Fruit fly (Drosophila melanogaster) whole organism, adult: ENCODE data around the gene CG7646.

ENCODE experiments used
- CG11617 ChIP-seq: fragments of 200-800 bp; sonication (Bioruptor generic); optimal IDR thresholded peaks from 2 replicates; lab custom pipeline; 2017; ENCODE audit warnings: mild to moderate bottlenecking, missing biosample characterization, missing genetic modification reagents, missing genetic modification characterization
- CG12768 ChIP-seq: fragments of 200-800 bp; sonication (Bioruptor generic); optimal IDR thresholded peaks from 2 replicates; lab custom pipeline; 2017; ENCODE audit warnings: missing biosample characterization, missing genetic modification characterization, mild to moderate bottlenecking, moderate library complexity, missing genetic modification reagents
- CG14711 ChIP-seq: fragments of 200-800 bp; sonication (Bioruptor generic); optimal IDR thresholded peaks from 2 replicates; lab custom pipeline; 2018; ENCODE audit warnings: missing biosample characterization, mild to moderate bottlenecking, missing genetic modification characterization, moderate library complexity
- CG1620 ChIP-seq: fragments of 200-800 bp; sonication (Bioruptor generic); optimal IDR thresholded peaks from 2 replicates; lab custom pipeline; 2016; ENCODE audit warnings: missing biosample characterization, missing genetic modification characterization
- CG33017 ChIP-seq: fragments of 200-800 bp; sonication (Bioruptor generic); optimal IDR thresholded peaks from 2 replicates; lab custom pipeline; 2018; ENCODE audit warnings: missing biosample characterization, mild to moderate bottlenecking, missing genetic modification characterization, moderate library complexity
- CG5204 ChIP-seq: fragments of 200-800 bp; sonication (Bioruptor generic); optimal IDR thresholded peaks from 2 replicates; lab custom pipeline; 2016; ENCODE audit warnings: missing biosample characterization, missing genetic modification characterization
- CG7045 ChIP-seq: fragments of 200-800 bp; sonication (Bioruptor generic); optimal IDR thresholded peaks from 2 replicates; lab custom pipeline; 2017; ENCODE audit warnings: missing biosample characterization, mild to moderate bottlenecking, missing genetic modification characterization
- CG7101 ChIP-seq: fragments of 200-800 bp; sonication (Bioruptor generic); optimal IDR thresholded peaks from 2 replicates; lab custom pipeline; 2018; ENCODE audit warnings: missing biosample characterization, mild to moderate bottlenecking, missing genetic modification characterization, moderate library complexity
- Clk ChIP-seq: fragments of 200-800 bp; sonication (Bioruptor generic); optimal IDR thresholded peaks from 2 replicates; lab custom pipeline; 2017; ENCODE audit warnings: missing biosample characterization, missing genetic modification characterization
- Crg-1 ChIP-seq: fragments of 200-800 bp; sonication (Bioruptor generic); optimal IDR thresholded peaks from 2 replicates; lab custom pipeline; 2016; ENCODE audit warnings: missing biosample characterization, missing genetic modification characterization
- Hr96 ChIP-seq: fragments of 200-800 bp; sonication (Bioruptor generic); optimal IDR thresholded peaks from 2 replicates; lab custom pipeline; 2016; ENCODE audit warnings: missing biosample characterization, missing genetic modification characterization
- Mnt ChIP-seq: fragments of 200-800 bp; sonication (Bioruptor generic); optimal IDR thresholded peaks from 2 replicates; lab custom pipeline; 2016; ENCODE audit warnings: missing biosample characterization, mild to moderate bottlenecking, missing genetic modification characterization
- bab1 ChIP-seq: fragments of 200-800 bp; sonication (Bioruptor generic); optimal IDR thresholded peaks from 3 replicates; lab custom pipeline; 2019; ENCODE audit warnings: missing biosample characterization, mild to moderate bottlenecking, missing genetic modification characterization, moderate library complexity
- cic ChIP-seq: fragments of 200-800 bp; sonication (Bioruptor generic); optimal IDR thresholded peaks from 2 replicates; lab custom pipeline; 2017; ENCODE audit warnings: missing biosample characterization, mild to moderate bottlenecking, missing genetic modification characterization, moderate library complexity
- cnc ChIP-seq, 2 experiments: fragments of >200 bp; optimal IDR thresholded peaks; 2 replicates each; lab custom pipeline; 2017
- kay ChIP-seq: fragments of 200-800 bp; sonication (Bioruptor generic); peaks from one replicate; lab custom pipeline; 2016; ENCODE audit warnings: missing biosample characterization, missing genetic modification characterization, borderline replicate concordance
- ovo ChIP-seq: fragments of 200-800 bp; sonication (Bioruptor generic); optimal IDR thresholded peaks from 2 replicates; lab custom pipeline; 2016; ENCODE audit warnings: missing biosample characterization, missing genetic modification characterization
- pad ChIP-seq: fragments of 200-800 bp; sonication (Bioruptor generic); optimal IDR thresholded peaks from 3 replicates; lab custom pipeline; 2017; ENCODE audit warnings: missing biosample characterization, missing genetic modification characterization, mild to moderate bottlenecking, moderate library complexity, missing genetic modification reagents
- tj ChIP-seq: fragments of 200-800 bp; sonication (Bioruptor generic); optimal IDR thresholded peaks from 3 replicates; lab custom pipeline; 2017; ENCODE audit warnings: missing biosample characterization, mild to moderate bottlenecking, missing genetic modification characterization, moderate library complexity
- toe ChIP-seq: fragments of 200-800 bp; sonication (Bioruptor generic); optimal IDR thresholded peaks from 2 replicates; lab custom pipeline; 2016; ENCODE audit warnings: missing biosample characterization, missing genetic modification characterization

The CG7646 gene

DNA sequence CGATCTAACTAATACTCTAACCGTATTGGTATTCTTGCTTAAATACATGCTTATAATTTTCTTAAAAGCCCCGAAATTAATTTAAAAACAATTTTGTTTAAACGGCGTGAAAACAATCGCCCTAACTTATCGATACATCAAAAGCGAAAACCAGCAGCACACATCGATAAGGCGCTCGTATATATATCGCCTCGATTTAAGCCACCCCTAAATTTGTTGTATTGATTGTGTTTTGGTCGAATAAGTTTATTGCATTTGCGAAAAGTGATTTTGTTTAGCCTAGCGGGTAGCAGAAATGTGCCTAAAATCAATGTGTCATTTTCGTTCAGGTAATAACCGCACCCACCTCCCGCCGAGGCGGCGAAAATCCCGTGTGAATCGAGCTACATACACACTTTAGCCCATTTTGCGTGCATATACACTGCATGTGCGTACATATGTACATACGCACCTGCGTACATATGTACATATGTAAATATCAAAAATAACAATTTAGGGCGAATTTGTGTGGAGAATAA is at the start of gene CG7646, which contains the start of gene Nca:
Gene CG7646 (plus strand): TSS at position 174 of the 518 bp plus-strand sequence.
Gene Nca (plus strand): TSS at position 174 of the 518 bp plus-strand sequence.
- TF ChIP-seq CG12768 (GFP tag; lab: Kevin White, UChicago) (no peak), cic (no peak), CG1620 (GFP tag; lab: Kevin White, UChicago) (no peak), Hr96 (GFP tag; lab: Kevin White, UChicago) (no peak), toe (peak; percentile 33), tj (GFP tag; lab: Kevin White, UChicago) (no peak), Crg-1 (GFP tag; lab: Kevin White, UChicago) (no peak), pad (GFP tag; lab: Kevin White, UChicago) (no peak), CG7045 (GFP tag; lab: Kevin White, UChicago) (no peak), kay (GFP tag; lab: Kevin White, UChicago) (peak; percentile 41), CG14711 (tag; lab: Kevin White, UChicago) (no peak), cnc (optimal IDR thresholded peaks at IDR 0.05; lab: Kevin White, UChicago) (no peak), CG11617 (no peak), Mnt (GFP tag; lab: Kevin White, UChicago) (peak; percentile 43), ovo (GFP tag; lab: Kevin White, UChicago) (no peak), CG5204 (GFP tag; lab: Kevin White, UChicago) (no peak), Clk (GFP tag; lab: Kevin White, UChicago) (no peak), CG33017 (no peak), CG7101 (no peak), bab1 (GFP tag; lab: Kevin White, UChicago) (no peak)

dm6 chr3L:19945469-19945868 is 46.2 kb upstream of the CG7646 start:
- TF ChIP-seq CG14711 (tag; lab: Kevin White, UChicago) (no peak), CG7101 (no peak), Clk (GFP tag; lab: Kevin White, UChicago) (no peak)

- TF ChIP-seq bab1 (GFP tag; lab: Kevin White, UChicago) (no peak), CG5204 (GFP tag; lab: Kevin White, UChicago) (no peak), ovo (GFP tag; lab: Kevin White, UChicago) (no peak), Crg-1 (GFP tag; lab: Kevin White, UChicago) (no peak), kay (GFP tag; lab: Kevin White, UChicago) (no peak), CG7045 (GFP tag; lab: Kevin White, UChicago) (no peak), CG12768 (GFP tag; lab: Kevin White, UChicago) (no peak)
Observed at dm6 chr3L:19951035-19951434, 40.7 kb upstream of the CG7646 start, which contains the start of gene CG32219. TSS of gene CG32219 (minus strand) at chr3L:19951135.

- TF ChIP-seq tj (GFP tag; lab: Kevin White, UChicago) (no peak), ovo (GFP tag; lab: Kevin White, UChicago) (no peak), Hr96 (GFP tag; lab: Kevin White, UChicago) (no peak), toe (no peak), CG7101 (no peak)
Observed at dm6 chr3L:19951868-19952267, 39.8 kb upstream of the CG7646 start, which contains the start of gene CG34258. TSS of gene CG34258 (minus strand) at chr3L:19951968.

DNA sequence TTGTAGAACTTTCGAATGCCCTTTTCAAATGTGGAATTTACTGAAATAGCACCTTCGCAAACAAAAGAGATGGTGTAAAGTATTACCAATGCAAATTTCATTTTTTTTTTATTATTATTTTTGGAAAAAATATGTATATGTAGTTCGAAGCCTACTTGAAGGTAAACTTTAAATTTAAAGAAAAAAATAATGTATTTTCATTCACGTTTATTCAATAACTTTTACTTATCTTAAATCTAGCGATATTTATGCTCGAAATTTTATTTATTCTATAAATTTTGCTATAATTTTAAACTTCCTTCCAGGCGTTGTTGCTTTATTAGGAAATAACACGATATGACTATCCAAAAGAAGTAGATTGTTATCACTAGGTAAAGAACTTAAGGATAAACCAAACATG is 39.0 kb upstream of the CG7646 start, which contains the start of gene CG33710:
Gene CG33710 (minus strand): TSS at position 101 of the 400 bp plus-strand sequence.
- TF ChIP-seq CG11617 (no peak), toe (no peak), cic (no peak), CG12768 (GFP tag; lab: Kevin White, UChicago) (no peak), cnc (optimal IDR thresholded peaks at IDR 0.05; lab: Kevin White, UChicago) (no peak), Clk (GFP tag; lab: Kevin White, UChicago) (no peak), CG33017 (no peak), CG5204 (GFP tag; lab: Kevin White, UChicago) (no peak), pad (GFP tag; lab: Kevin White, UChicago) (no peak), CG14711 (tag; lab: Kevin White, UChicago) (no peak), bab1 (GFP tag; lab: Kevin White, UChicago) (no peak)

- no peak for TF ChIP-seq CG5204 (GFP tag; lab: Kevin White, UChicago)
- no peak for TF ChIP-seq CG11617
- TF ChIP-seq CG1620 (GFP tag; lab: Kevin White, UChicago), result no peak
- no peak for TF ChIP-seq CG7101
- no peak for TF ChIP-seq CG14711 (tag; lab: Kevin White, UChicago)
- TF ChIP-seq kay (GFP tag; lab: Kevin White, UChicago), result no peak
- TF ChIP-seq bab1 (GFP tag; lab: Kevin White, UChicago), result no peak
Observed at dm6 chr3L:19953612-19954011, 38.1 kb upstream of the CG7646 start, which contains the start of gene CG42655. TSS of gene CG42655 (minus strand) at chr3L:19953712.

dm6 chr3L:19954426-19954825 is 37.3 kb upstream of the CG7646 start, which contains the start of gene CG42654:
TSS of gene CG42654 (minus strand) at chr3L:19954526.
- TF ChIP-seq cnc (optimal IDR thresholded peaks at IDR 0.05; lab: Kevin White, UChicago) (no peak), CG12768 (GFP tag; lab: Kevin White, UChicago) (no peak), cic (no peak)
